Fruit fly (Drosophila melanogaster): Measurements from ENCODE around the gene CG13116.

DNA sequence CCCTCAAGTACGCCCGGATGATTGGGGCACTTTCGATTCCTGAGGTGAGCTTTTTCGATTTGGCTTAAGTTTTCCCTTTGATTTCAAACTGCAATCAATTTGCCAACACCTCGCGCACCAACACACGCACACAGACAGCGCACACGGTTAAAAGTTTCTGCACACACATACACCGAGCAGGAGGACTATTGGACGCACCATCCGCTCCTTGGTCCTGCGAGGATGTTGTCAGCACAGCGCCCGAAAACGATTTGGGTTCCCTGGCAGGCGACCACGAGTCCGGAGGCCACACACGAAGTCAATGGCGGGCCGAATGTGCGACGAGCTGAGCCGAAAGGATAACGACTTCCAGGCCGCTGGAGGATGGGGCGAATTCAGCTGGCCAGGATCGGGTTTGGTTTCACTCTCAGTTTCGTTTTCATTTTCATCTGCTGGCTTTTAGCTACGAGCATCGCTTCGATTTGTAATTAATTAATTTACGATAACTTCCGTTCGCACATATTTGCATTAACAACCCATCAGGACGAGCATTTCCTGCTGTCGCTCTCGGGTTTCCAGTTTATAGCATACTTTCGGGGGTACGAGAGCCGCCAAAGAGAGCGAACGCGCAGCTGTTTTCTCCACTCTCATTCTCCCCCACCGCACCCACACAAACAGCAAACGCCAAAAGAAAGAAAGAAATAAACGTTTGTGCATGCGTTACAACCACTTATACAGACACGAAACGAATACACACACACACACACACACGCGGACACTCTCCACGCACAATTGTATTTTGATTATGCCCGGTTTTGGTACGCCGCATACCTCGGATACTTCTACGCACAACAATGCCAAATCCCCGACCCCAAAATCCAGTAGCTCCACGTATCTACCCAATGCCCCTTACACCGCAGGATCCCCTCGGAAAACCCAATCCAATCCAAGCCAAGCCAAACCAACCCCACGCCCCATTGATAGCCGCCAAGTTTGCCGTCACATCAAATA lies 16.8 kb downstream of the CG13116 start, which contains the start of gene Nckx30C:
- TF ChIP-seq CG14655 (GFP tag; optimal IDR thresholded peaks at IDR 0.05) (no peak), CG4496 (GFP tag; IDR thresholded peaks at IDR 0.05) (no peak), CG9948 (tag; optimal IDR thresholded peaks at IDR 0.05) (no peak)

All from whole organism, pupa.